Worm (Caenorhabditis elegans): ENCODE results near the gene K01A6.8.

DNA sequence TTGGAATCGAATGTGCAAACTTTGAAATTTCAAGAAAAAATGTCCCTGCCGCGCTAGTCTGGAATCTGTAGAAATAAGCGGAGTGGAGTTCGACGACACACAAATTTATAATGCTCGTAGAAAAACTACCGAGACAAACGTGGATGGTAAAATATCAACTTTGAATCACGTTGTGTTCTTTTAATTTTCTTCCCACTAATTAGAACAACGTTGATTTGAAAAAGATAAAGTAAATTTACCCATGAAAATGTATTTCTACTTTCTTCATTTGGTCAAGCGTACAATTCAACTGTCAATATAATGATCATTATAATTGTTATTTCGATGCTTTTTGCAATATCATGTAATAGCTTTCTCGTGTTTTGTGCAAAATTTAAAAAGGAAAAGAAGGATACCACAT is 5.2 kb upstream of the K01A6.8 start, which contains the start of gene K01A6.5:
- TF ChIP-seq ceh-40 (GFP tag; IDR thresholded peaks at IDR 0.05) (no peak), unc-62 (GFP tag; optimal IDR thresholded peaks at IDR 0.05) (no peak), mes-4 (tag; optimal IDR thresholded peaks at IDR 0.05) (no peak), attf-3 (GFP tag; conservative IDR thresholded peaks at IDR 0.05) (no peak), ztf-22 (GFP tag; optimal IDR thresholded peaks at IDR 0.05) (no peak), dox-1 (GFP tag; IDR thresholded peaks at IDR 0.05) (no peak), rec-8 (tag; optimal IDR thresholded peaks at IDR 0.05) (no peak)
